Worm (Caenorhabditis elegans) whole organism, young adult: ENCODE measurements around the gene bus-18.

ENCODE experiments used
- B0035.1 ChIP-seq: sonication (generic microtip); optimal IDR thresholded peaks from 2 replicates; lab custom pipeline; 2016; ENCODE audit warnings: missing genetic modification characterization, mild to moderate bottlenecking, missing compliant biosample characterization, missing genotype, missing genetic modification reagents
- Y53G8AR.9 ChIP-seq: fragments of 200-800 bp; sonication (Bioruptor generic); conservative IDR thresholded peaks from 2 replicates; pipeline ENCODE4 v1.3.6; 2022; ENCODE audit warnings: missing genetic modification reagents, missing genetic modification characterization, missing compliant biosample characterization
- ama-1 ChIP-seq, 3 experiments: fragments of 150-350 bp in 1 of 3; sonication (generic microtip) in 2 of 3; optimal IDR thresholded peaks; 2 replicates each; lab custom pipeline; 2014 to 2018; ENCODE audit warnings: missing biosample characterization in 2 of 3, missing genetic modification characterization in 2 of 3, missing genetic modification reagents in 2 of 3
- atf-7 ChIP-seq: sonication (generic microtip); optimal IDR thresholded peaks from 2 replicates; lab custom pipeline; 2017; ENCODE audit warnings: mild to moderate bottlenecking, missing genetic modification characterization, missing compliant biosample characterization
- lin-26 ChIP-seq: fragments of 200-800 bp; sonication (Bioruptor generic); IDR thresholded peaks from 2 replicates; pipeline ENCODE4 v1.3.6; 2022; ENCODE audit warnings: missing genetic modification reagents, missing genetic modification characterization, missing compliant biosample characterization
- mes-4 ChIP-seq: sonication (generic microtip); optimal IDR thresholded peaks from 2 replicates; lab custom pipeline; 2016; ENCODE audit warnings: missing genotype, missing genetic modification characterization, missing compliant biosample characterization
- nfya-1 ChIP-seq: sonication (generic microtip); optimal IDR thresholded peaks from 2 replicates; lab custom pipeline; 2017; ENCODE audit warnings: antibody characterized with exemption, missing compliant biosample characterization, missing genetic modification characterization, borderline replicate concordance; ENCODE audit not compliant: insufficient read depth
- nhr-179 ChIP-seq: sonication (generic microtip); optimal IDR thresholded peaks from 2 replicates; lab custom pipeline; 2016; ENCODE audit warnings: mild to moderate bottlenecking, missing genetic modification characterization, missing compliant biosample characterization
- sea-2 ChIP-seq: fragments of 200-800 bp; sonication (Bioruptor generic); IDR thresholded peaks from 2 replicates; pipeline ENCODE4 v1.3.6; 2022; ENCODE audit warnings: missing genetic modification characterization, missing compliant biosample characterization
- sptf-2 ChIP-seq: fragments of 200-800 bp; sonication (Bioruptor generic); optimal IDR thresholded peaks from 2 replicates; lab custom pipeline; 2018; ENCODE audit warnings: mild to moderate bottlenecking, missing genetic modification characterization, missing compliant biosample characterization
- unc-62 ChIP-seq: fragments of 150-350 bp; optimal IDR thresholded peaks from 2 replicates; lab custom pipeline; 2014; ENCODE audit warnings: missing biosample characterization, missing genetic modification reagents, missing genetic modification characterization

DNA sequence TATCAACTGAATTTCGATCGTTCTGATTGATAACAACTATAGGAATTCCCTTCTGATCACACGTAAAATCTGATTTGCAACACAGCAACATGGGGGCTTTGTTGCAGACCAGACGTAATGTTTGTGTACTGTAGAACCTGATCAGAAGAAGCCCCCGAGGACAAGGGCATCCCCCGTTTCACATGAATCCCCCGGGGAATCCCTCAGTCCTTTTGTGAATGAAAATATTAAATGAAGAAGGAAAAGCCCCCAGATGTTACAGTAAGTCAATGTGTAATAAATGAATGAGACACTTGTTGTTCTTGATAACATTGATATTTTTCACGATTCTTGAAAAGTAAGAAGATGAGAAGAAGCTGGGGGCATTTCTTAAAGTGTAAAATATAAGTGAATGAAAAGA, 20.7 kb downstream of the bus-18 start:
- no peak for TF ChIP-seq lin-26 (GFP tag; lab: Robert Waterston, UW)
- TF ChIP-seq nhr-179 = no peak
- no peak for TF ChIP-seq Y53G8AR.9 (GFP tag; lab: Robert Waterston, UW)
- TF ChIP-seq sptf-2 (GFP tag; lab: Kevin White, UChicago) = no peak
- TF ChIP-seq nfya-1 (tag; lab: Kevin White, UChicago) = no peak
- TF ChIP-seq unc-62 (GFP tag; lab: Kevin White, UChicago) = no peak
- TF ChIP-seq mes-4 (tag; lab: Kevin White, UChicago) = no peak
- TF ChIP-seq B0035.1 (tag; lab: Kevin White, UChicago) = no peak
- TF ChIP-seq sea-2 (GFP tag; lab: Robert Waterston, UW) = no peak
- TF ChIP-seq ama-1 (optimal IDR thresholded peaks at IDR 0.05; lab: Kevin White, UChicago) = no peak
- no peak for TF ChIP-seq ama-1 (GFP tag; optimal IDR thresholded peaks at IDR 0.05; lab: Kevin White, UChicago)
- TF ChIP-seq atf-7 = no peak
